Worm (Caenorhabditis elegans) whole organism, L1 larva: ENCODE data around the gene ZK112.4.

ENCODE experiments used
- C04F5.9 ChIP-seq: sonication (generic microtip); optimal IDR thresholded peaks from 2 replicates; lab custom pipeline; 2016; ENCODE audit warnings: missing genetic modification characterization, missing compliant biosample characterization
- C16A3.4 ChIP-seq: fragments of 150-350 bp; optimal IDR thresholded peaks from 2 replicates; lab custom pipeline; 2014; ENCODE audit warnings: missing biosample characterization, missing genetic modification characterization
- F16B12.6 ChIP-seq: fragments of 150-350 bp; optimal IDR thresholded peaks from 2 replicates; lab custom pipeline; 2014; ENCODE audit warnings: missing biosample characterization, missing genetic modification characterization
- ceh-8 ChIP-seq: fragments of 200-800 bp; sonication (Bioruptor generic); optimal IDR thresholded peaks from 2 replicates; lab custom pipeline; 2018; ENCODE audit warnings: mild to moderate bottlenecking, missing genetic modification characterization, moderate library complexity, missing compliant biosample characterization
- ceh-90 ChIP-seq: sonication (generic microtip); optimal IDR thresholded peaks from 2 replicates; lab custom pipeline; 2016; ENCODE audit warnings: missing genetic modification characterization, missing compliant biosample characterization
- dpl-1 ChIP-seq, 3 experiments: fragments of 150-350 bp in 2 of 3; sonication (generic microtip) in 1 of 3; optimal IDR thresholded peaks; 2 replicates each; lab custom pipeline; 2014 to 2017; ENCODE audit warnings: missing biosample characterization in 3 of 3, missing genetic modification characterization in 3 of 3, missing genetic modification reagents in 3 of 3
- efl-1 ChIP-seq, 4 experiments: fragments of 150-350 bp; optimal IDR thresholded peaks in 3 of 4; peaks in 1 of 4; 1 replicate in 1 of 4; 2 replicates in 3 of 4; lab custom pipeline; 2014; ENCODE audit warnings: missing biosample characterization in 2 of 4, missing genetic modification characterization in 2 of 4, missing genetic modification reagents in 2 of 4
- egl-13 ChIP-seq: sonication (generic microtip); optimal IDR thresholded peaks from 2 replicates; lab custom pipeline; 2016; ENCODE audit warnings: missing genotype, missing genetic modification reagents, missing genetic modification characterization, missing compliant biosample characterization
- fkh-4 ChIP-seq: sonication (generic microtip); optimal IDR thresholded peaks from 2 replicates; lab custom pipeline; 2016; ENCODE audit warnings: missing compliant biosample characterization, missing genetic modification characterization, borderline replicate concordance
- irx-1 ChIP-seq: sonication (generic microtip); optimal IDR thresholded peaks from 2 replicates; lab custom pipeline; 2016; ENCODE audit warnings: missing genetic modification characterization, missing compliant biosample characterization
- jun-1 ChIP-seq: fragments of 150-350 bp; optimal IDR thresholded peaks from 2 replicates; lab custom pipeline; 2014; ENCODE audit warnings: missing biosample characterization, missing genetic modification reagents, missing genetic modification characterization
- lin-15B ChIP-seq: fragments of 150-350 bp; sonication (generic microtip); optimal IDR thresholded peaks from 3 replicates; lab custom pipeline; 2014; ENCODE audit warnings: missing biosample characterization, missing genetic modification characterization
- lir-3 ChIP-seq: sonication (generic microtip); optimal IDR thresholded peaks from 2 replicates; lab custom pipeline; 2016; ENCODE audit warnings: mild to moderate bottlenecking, missing genetic modification characterization, moderate library complexity, missing compliant biosample characterization; ENCODE audit not compliant: poor library complexity
- mef-2 ChIP-seq: fragments of 150-350 bp; optimal IDR thresholded peaks from 2 replicates; lab custom pipeline; 2014; ENCODE audit warnings: missing biosample characterization, missing genetic modification characterization
- nhr-12 ChIP-seq: sonication (generic microtip); optimal IDR thresholded peaks from 2 replicates; lab custom pipeline; 2017; ENCODE audit warnings: missing biosample characterization, missing genetic modification characterization
- nhr-71 ChIP-seq: sonication (generic microtip); optimal IDR thresholded peaks from 2 replicates; lab custom pipeline; 2016; ENCODE audit warnings: mild to moderate bottlenecking, missing genetic modification characterization, moderate library complexity, missing compliant biosample characterization
- pax-3 ChIP-seq: fragments of 200-800 bp; sonication (Bioruptor generic); optimal IDR thresholded peaks from 2 replicates; lab custom pipeline; 2018; ENCODE audit warnings: mild to moderate bottlenecking, missing genetic modification characterization, moderate library complexity, missing compliant biosample characterization
- skn-1 ChIP-seq: fragments of 150-350 bp; optimal IDR thresholded peaks from 2 replicates; lab custom pipeline; 2014; ENCODE audit warnings: missing biosample characterization, missing genetic modification characterization
- snpc-4 ChIP-seq: fragments of 150-350 bp; optimal IDR thresholded peaks from 2 replicates; lab custom pipeline; 2014; ENCODE audit warnings: missing biosample characterization, missing genetic modification characterization
- sptf-1 ChIP-seq: fragments of 150-350 bp; optimal IDR thresholded peaks from 2 replicates; lab custom pipeline; 2014; ENCODE audit warnings: missing biosample characterization, missing genetic modification characterization
- sup-37 ChIP-seq: fragments of 200-800 bp; sonication (Bioruptor generic); optimal IDR thresholded peaks from 2 replicates; lab custom pipeline; 2018; ENCODE audit warnings: mild to moderate bottlenecking, missing genetic modification characterization, missing compliant biosample characterization
- swsn-7 ChIP-seq: sonication (generic microtip); optimal IDR thresholded peaks from 2 replicates; lab custom pipeline; 2016; ENCODE audit warnings: missing genetic modification characterization, missing compliant biosample characterization
- tbx-2 ChIP-seq: sonication (generic microtip); optimal IDR thresholded peaks from 2 replicates; lab custom pipeline; 2016; ENCODE audit warnings: missing genetic modification characterization, missing compliant biosample characterization
- unc-30 ChIP-seq: sonication (generic microtip); optimal IDR thresholded peaks from 2 replicates; lab custom pipeline; 2017; ENCODE audit warnings: missing biosample characterization, missing genetic modification characterization
- xbp-1 ChIP-seq: sonication (generic microtip); optimal IDR thresholded peaks from 2 replicates; lab custom pipeline; 2016; ENCODE audit warnings: missing genetic modification characterization, missing compliant biosample characterization
- zag-1 ChIP-seq: fragments of 150-350 bp; optimal IDR thresholded peaks from 2 replicates; lab custom pipeline; 2014; ENCODE audit warnings: missing biosample characterization, missing genetic modification characterization
- ztf-11 ChIP-seq, 2 experiments: sonication (generic microtip); optimal IDR thresholded peaks; 2 replicates each; lab custom pipeline; 2016 to 2017; ENCODE audit warnings: missing genetic modification characterization in 2 of 2, missing biosample characterization in 1 of 2, missing compliant biosample characterization in 1 of 2

The ZK112.4 gene

DNA sequence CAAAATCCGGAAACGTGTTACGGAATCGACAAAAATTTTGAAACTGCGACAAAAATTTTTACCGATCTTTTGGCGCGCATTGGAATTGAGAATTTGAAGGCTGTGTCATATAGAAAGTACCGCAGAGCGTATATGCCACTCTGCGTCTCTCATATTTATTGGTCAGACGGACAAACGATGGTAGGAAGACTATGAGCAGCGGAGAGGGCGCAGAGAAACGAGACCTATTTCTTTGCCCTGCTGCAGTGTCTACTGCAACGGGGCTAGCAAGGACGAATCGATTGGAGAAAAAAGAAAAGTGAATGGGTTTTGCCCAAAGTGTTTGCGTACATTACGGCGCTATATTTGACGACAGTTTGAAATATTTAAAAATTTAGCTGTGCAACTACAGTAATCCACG lies 19.7 kb downstream of the ZK112.4 start (continued):
- peak; percentile 44 for TF ChIP-seq mef-2
- TF ChIP-seq ceh-90 (tag; lab: Kevin White, UChicago): no peak
- peak; percentile 78 for TF ChIP-seq lir-3 (tag; lab: Kevin White, UChicago)
- TF ChIP-seq skn-1 (tag; lab: Kevin White, UChicago): peak; percentile 1
- peak; percentile 71 for TF ChIP-seq xbp-1 (tag; lab: Kevin White, UChicago)
- peak; percentile 89 for TF ChIP-seq nhr-71
- peak; percentile 76 for TF ChIP-seq F16B12.6 (tag; lab: Kevin White, UChicago)
- TF ChIP-seq efl-1 (optimal IDR thresholded peaks at IDR 0.05; lab: Kevin White, UChicago): peak; percentile 82 to 95
- peak; percentile 64 to 97 for TF ChIP-seq efl-1 (GFP tag; optimal IDR thresholded peaks at IDR 0.05 in 1 of 2; lab: Kevin White, UChicago)
- no peak for TF ChIP-seq sptf-1 (tag; lab: Kevin White, UChicago)
- peak; percentile 77 for TF ChIP-seq C16A3.4
- TF ChIP-seq unc-30 (tag; lab: Kevin White, UChicago): no peak
- TF ChIP-seq sup-37: no peak
- TF ChIP-seq dpl-1 (GFP tag; optimal IDR thresholded peaks at IDR 0.05; lab: Kevin White, UChicago): peak; percentile 74 to 76 (median 75)
- TF ChIP-seq egl-13 (tag; lab: Kevin White, UChicago): no peak

DNA sequence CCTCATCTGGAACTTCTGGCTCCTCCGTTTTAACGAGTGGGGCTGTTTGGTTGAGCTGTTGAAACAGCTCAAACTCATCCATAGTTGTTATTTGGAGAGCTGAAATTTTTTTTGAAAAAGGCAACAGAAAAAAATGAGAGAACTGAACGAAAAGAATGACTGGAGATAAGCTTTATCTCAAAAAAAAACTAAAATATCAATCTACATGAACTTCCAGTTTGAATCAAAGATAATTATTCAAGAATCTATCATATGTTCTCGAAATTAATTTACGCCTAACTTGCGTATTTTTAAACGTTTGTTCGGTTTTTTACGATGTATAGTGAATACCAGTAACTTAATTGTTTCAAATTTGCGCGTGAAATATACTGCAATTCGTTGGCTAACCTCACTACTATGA lies 20.4 kb downstream of the ZK112.4 start, which contains the start of gene lin-13:
lin-13 (minus strand) TSS at position 101 of the 400 bp plus-strand sequence.
- TF ChIP-seq efl-1 (optimal IDR thresholded peaks at IDR 0.05; lab: Kevin White, UChicago) (no peak), efl-1 (GFP tag; optimal IDR thresholded peaks at IDR 0.05 in 1 of 2; lab: Kevin White, UChicago) (peak in 1 of 2 experiments; percentile 54), nhr-12 (no peak)

DNA sequence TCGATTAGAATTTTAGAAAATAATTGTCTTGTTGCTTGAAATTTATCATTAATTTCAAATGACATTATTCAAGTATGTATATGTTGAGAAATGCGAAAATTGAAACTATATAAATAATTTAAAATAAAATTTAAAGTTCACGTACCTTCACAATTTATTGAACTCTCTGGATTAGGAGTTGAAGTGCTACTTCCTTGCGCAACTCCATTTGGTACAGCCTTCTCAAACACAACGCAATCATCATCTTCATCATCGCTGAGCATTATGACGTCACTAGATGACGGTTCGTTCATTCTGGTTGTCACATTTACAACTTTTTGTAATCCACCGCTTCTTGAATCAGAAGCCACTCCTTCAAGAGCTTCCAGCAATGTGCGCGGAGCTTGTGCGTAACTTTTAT lies 26.3 kb downstream of the ZK112.4 start:
- TF ChIP-seq efl-1 (optimal IDR thresholded peaks at IDR 0.05; lab: Kevin White, UChicago): no peak
- peak in 1 of 2 experiments; percentile 61 for TF ChIP-seq efl-1 (GFP tag; optimal IDR thresholded peaks at IDR 0.05 in 1 of 2; lab: Kevin White, UChicago)
- no peak for TF ChIP-seq C04F5.9

- no peak for TF ChIP-seq F16B12.6 (tag; lab: Kevin White, UChicago)
- no peak for TF ChIP-seq egl-13 (tag; lab: Kevin White, UChicago)
- TF ChIP-seq jun-1 (tag; lab: Kevin White, UChicago): no peak
- TF ChIP-seq ztf-11 (tag; optimal IDR thresholded peaks at IDR 0.05; lab: Kevin White, UChicago): no peak
- TF ChIP-seq fkh-4 (tag; lab: Kevin White, UChicago): no peak
- TF ChIP-seq irx-1 (tag; lab: Kevin White, UChicago): no peak
- no peak for TF ChIP-seq nhr-12
- TF ChIP-seq xbp-1 (tag; lab: Kevin White, UChicago): no peak
- no peak for TF ChIP-seq swsn-7 (tag; lab: Kevin White, UChicago)
- no peak for TF ChIP-seq sptf-1 (tag; lab: Kevin White, UChicago)
Measured at ce11 chrIII:7694274-7694673, 35.5 kb downstream of the ZK112.4 start, which contains the start of gene C18H2.5. C18H2.5 (minus strand) TSS chrIII:7694374.

ce11 chrIII:7692287-7692686 lies 37.5 kb downstream of the ZK112.4 start:
- no peak for TF ChIP-seq lin-15B (tag; lab: Kevin White, UChicago)
- TF ChIP-seq snpc-4: no peak
- TF ChIP-seq tbx-2 (tag; lab: Kevin White, UChicago): no peak
- TF ChIP-seq zag-1 (tag; lab: Kevin White, UChicago): no peak
- no peak for TF ChIP-seq ceh-8 (GFP tag; lab: Kevin White, UChicago)
- TF ChIP-seq pax-3 (tag; lab: Kevin White, UChicago): no peak
- no peak for TF ChIP-seq jun-1 (tag; lab: Kevin White, UChicago)
